Fruit fly (Drosophila melanogaster) whole organism, pupa: ENCODE measurements around the gene ara.
A peak's percentile ranks its signal among the peaks of the same experiment; 100 is the strongest.

Experiments
- EcR ChIP-seq: fragments of 200-800 bp; sonication (Bioruptor generic); optimal IDR thresholded peaks from 3 replicates; lab custom pipeline; 2019; ENCODE audit warnings: missing biosample characterization, missing genetic modification characterization, mild to moderate bottlenecking, moderate library complexity, missing genetic modification reagents
- Pif1B ChIP-seq: fragments of 200-800 bp; sonication (Bioruptor generic); optimal IDR thresholded peaks from 3 replicates; lab custom pipeline; 2016; ENCODE audit warnings: missing biosample characterization, missing genetic modification characterization
- fd96Ca ChIP-seq: fragments of 200-800 bp; sonication (Bioruptor generic); IDR thresholded peaks from 3 replicates; pipeline ENCODE4 v1.3.6; 2022; ENCODE audit warnings: missing biosample characterization, missing genetic modification characterization

dm6 chr3L:12551671-12552070 lies 28.8 kb upstream of the ara start:
- peak; percentile 76 for TF ChIP-seq Pif1B (GFP tag; lab: Kevin White, UChicago)
- peak; percentile 84 for TF ChIP-seq fd96Ca (GFP tag; lab: Robert Waterston, UW)
- TF ChIP-seq EcR = no peak
